Fruit fly (Drosophila melanogaster): ENCODE measurements around the gene CG5355.

dm6 chr2L:10387869-10388726 is 25.2 kb downstream of the CG5355 start, which contains the start of gene da:
- TF ChIP-seq Snoo (tag; optimal IDR thresholded peaks at IDR 0.05): peak; percentile 41
- TF ChIP-seq Pif1B (GFP tag; optimal IDR thresholded peaks at IDR 0.05): no peak
- TF ChIP-seq CG14655 (GFP tag; optimal IDR thresholded peaks at IDR 0.05): no peak
- peak; percentile 61; the same call in 1 of the 2 replicates for TF ChIP-seq CG32121 (GFP tag; IDR thresholded peaks at IDR 0.05)
- TF ChIP-seq rn (GFP tag; IDR thresholded peaks at IDR 0.05): no peak
- TF ChIP-seq CG13204 (GFP tag; optimal IDR thresholded peaks at IDR 0.05): no peak
- peak; percentile 67 for TF ChIP-seq Ets98B (GFP tag; IDR thresholded peaks at IDR 0.05)
- peak; percentile 45 for TF ChIP-seq Pif1A (GFP tag; optimal IDR thresholded peaks at IDR 0.05)
- peak; percentile 28 for TF ChIP-seq CG12605 (GFP tag; IDR thresholded peaks at IDR 0.05)
- TF ChIP-seq CG10348 (GFP tag; IDR thresholded peaks at IDR 0.05): no peak
- TF ChIP-seq EcR (GFP tag; optimal IDR thresholded peaks at IDR 0.05): no peak
- peak; percentile 31 for TF ChIP-seq CG17806 (tag; optimal IDR thresholded peaks at IDR 0.05)
- TF ChIP-seq gl (tag; optimal IDR thresholded peaks at IDR 0.05): no peak
